Worm (Caenorhabditis elegans) whole organism, midembryonic: ENCODE data around the gene dig-1.

Source experiments
- cog-1 ChIP-seq: sonication (generic microtip); optimal IDR thresholded peaks from 2 replicates; lab custom pipeline; 2016; ENCODE audit warnings: missing genetic modification characterization, missing compliant biosample characterization
- flt-1 ChIP-seq: fragments of 200-800 bp; sonication (Bioruptor generic); IDR thresholded peaks from 2 replicates; pipeline ENCODE4 v1.3.6; 2022; ENCODE audit warnings: missing genetic modification characterization, missing compliant biosample characterization
- klf-2 ChIP-seq: fragments of 200-800 bp; sonication (Bioruptor generic); conservative IDR thresholded peaks from 2 replicates; pipeline ENCODE4 v1.3.6; 2022; ENCODE audit warnings: missing genetic modification reagents, missing genetic modification characterization, missing compliant biosample characterization
- tab-1 ChIP-seq: fragments of 200-800 bp; sonication (Bioruptor generic); IDR thresholded peaks from 2 replicates; pipeline ENCODE4 v1.3.6; 2022; ENCODE audit warnings: missing genetic modification characterization, missing compliant biosample characterization
- ztf-29 ChIP-seq: fragments of 200-800 bp; sonication (Bioruptor generic); IDR thresholded peaks from 2 replicates; pipeline ENCODE4 v1.3.6; 2022; ENCODE audit warnings: missing genetic modification reagents, missing genetic modification characterization, missing compliant biosample characterization

ce11 chrIII:6731285-6731684 lies 14.8 kb upstream of the dig-1 start:
- TF ChIP-seq flt-1 (GFP tag; lab: Robert Waterston, UW) (no peak), ztf-29 (GFP tag; lab: Robert Waterston, UW) (no peak), tab-1 (no peak), cog-1 (tag; lab: Kevin White, UChicago) (no peak), klf-2 (GFP tag; lab: Robert Waterston, UW) (no peak)
